Worm (Caenorhabditis elegans) whole organism, L1 larva: ENCODE measurements around the gene Y51H4A.1.

ENCODE experiments used
- ama-1 ChIP-seq: fragments of 150-350 bp; optimal IDR thresholded peaks from 2 replicates; lab custom pipeline; 2014
- blmp-1 ChIP-seq: fragments of 150-350 bp; optimal IDR thresholded peaks from 2 replicates; lab custom pipeline; 2014; ENCODE audit warnings: missing biosample characterization, missing genetic modification characterization
- ceh-82 ChIP-seq, 3 experiments: fragments of 150-350 bp in 1 of 3; sonication (generic microtip) in 2 of 3; optimal IDR thresholded peaks; 2 replicates each; lab custom pipeline; 2014 to 2017; ENCODE audit warnings: missing biosample characterization in 3 of 3, missing genetic modification characterization in 3 of 3
- ces-1 ChIP-seq: fragments of 150-350 bp; optimal IDR thresholded peaks from 2 replicates; lab custom pipeline; 2014; ENCODE audit warnings: missing biosample characterization, missing genetic modification reagents, missing genetic modification characterization
- fkh-10 ChIP-seq: sonication (generic microtip); optimal IDR thresholded peaks from 2 replicates; lab custom pipeline; 2017; ENCODE audit warnings: missing biosample characterization, missing genetic modification reagents, missing genetic modification characterization
- fkh-8 ChIP-seq: sonication (generic microtip); optimal IDR thresholded peaks from 2 replicates; lab custom pipeline; 2016; ENCODE audit warnings: mild to moderate bottlenecking, missing genetic modification characterization, missing compliant biosample characterization
- mep-1 ChIP-seq: fragments of 150-350 bp; optimal IDR thresholded peaks from 2 replicates; lab custom pipeline; 2014; ENCODE audit warnings: missing biosample characterization, missing genetic modification characterization
- skn-1 ChIP-seq: fragments of 150-350 bp; optimal IDR thresholded peaks from 2 replicates; lab custom pipeline; 2014; ENCODE audit warnings: missing biosample characterization, missing genetic modification characterization
- sptf-1 ChIP-seq: fragments of 150-350 bp; optimal IDR thresholded peaks from 2 replicates; lab custom pipeline; 2014; ENCODE audit warnings: missing biosample characterization, missing genetic modification characterization
- tlp-1 ChIP-seq: fragments of 150-350 bp; optimal IDR thresholded peaks from 2 replicates; lab custom pipeline; 2014; ENCODE audit warnings: missing biosample characterization, missing genetic modification characterization
- unc-130 ChIP-seq: fragments of 150-350 bp; optimal IDR thresholded peaks from 2 replicates; lab custom pipeline; 2017; ENCODE audit warnings: missing biosample characterization, missing genetic modification characterization, inconsistent platforms
- unc-62 ChIP-seq: fragments of 150-350 bp; optimal IDR thresholded peaks from 2 replicates; lab custom pipeline; 2014; ENCODE audit warnings: missing biosample characterization, missing genetic modification reagents, missing genetic modification characterization
- ztf-11 ChIP-seq, 2 experiments: sonication (generic microtip); optimal IDR thresholded peaks; 2 replicates each; lab custom pipeline; 2016 to 2017; ENCODE audit warnings: missing genetic modification characterization in 2 of 2, missing biosample characterization in 1 of 2, missing compliant biosample characterization in 1 of 2
- ztf-4 ChIP-seq: fragments of 150-350 bp; optimal IDR thresholded peaks from 2 replicates; lab custom pipeline; 2014; ENCODE audit warnings: missing biosample characterization, missing genetic modification characterization

ce11 chrIV:16498031-16498442 lies 20.9 kb upstream of the Y51H4A.1 start:
- TF ChIP-seq mep-1 (tag; lab: Kevin White, UChicago) (peak; percentile 84), ces-1 (no peak), blmp-1 (tag; lab: Kevin White, UChicago) (peak; percentile 79), ceh-82 (tag; optimal IDR thresholded peaks at IDR 0.05; lab: Kevin White, UChicago) (peak in 2 of 3 experiments; percentile 5 to 68), unc-62 (no peak), ztf-4 (tag; lab: Kevin White, UChicago) (peak; percentile 37), ama-1 (no peak), sptf-1 (no peak), ztf-11 (tag; optimal IDR thresholded peaks at IDR 0.05; lab: Kevin White, UChicago) (no peak), skn-1 (peak; percentile 64), tlp-1 (tag; lab: Kevin White, UChicago) (no peak), unc-130 (tag; lab: Kevin White, UChicago) (peak; percentile 9), fkh-10 (GFP tag; lab: Kevin White, UChicago) (no peak), fkh-8 (tag; lab: Kevin White, UChicago) (peak; percentile 77)
